Fruit fly (Drosophila melanogaster) whole organism, embryonic: ENCODE measurements around the gene CG5390.
A peak's percentile ranks its signal among the peaks of the same experiment; 100 is the strongest.

Source experiments
- Abd-B ChIP-seq: fragments of 200-800 bp; sonication (Bioruptor generic); optimal IDR thresholded peaks from 2 replicates; lab custom pipeline; 2018; ENCODE audit warnings: missing biosample characterization, mild to moderate bottlenecking, missing genetic modification characterization, moderate library complexity
- Aef1 ChIP-seq: fragments of 200-800 bp; sonication (Bioruptor generic); IDR thresholded peaks from 3 replicates; pipeline ENCODE4 v1.3.6; 2022; ENCODE audit warnings: missing biosample characterization, missing genetic modification characterization
- B-H2 ChIP-seq: fragments of 200-800 bp; sonication (Bioruptor generic); optimal IDR thresholded peaks from 2 replicates; lab custom pipeline; 2018; ENCODE audit warnings: missing biosample characterization, mild to moderate bottlenecking, missing genetic modification characterization
- Bdp1 ChIP-seq: fragments of 200-800 bp; sonication (Bioruptor generic); optimal IDR thresholded peaks from 3 replicates; lab custom pipeline; 2016; ENCODE audit warnings: missing biosample characterization, missing genetic modification characterization
- BtbVII ChIP-seq: fragments of 200-800 bp; sonication (Bioruptor generic); optimal IDR thresholded peaks from 3 replicates; lab custom pipeline; 2017; ENCODE audit warnings: missing biosample characterization, mild to moderate bottlenecking, missing genetic modification characterization
- CG10274 ChIP-seq: fragments of 200-800 bp; sonication (Bioruptor generic); optimal IDR thresholded peaks from 3 replicates; lab custom pipeline; 2017; ENCODE audit warnings: missing biosample characterization, mild to moderate bottlenecking, missing genetic modification characterization
- CG10543 ChIP-seq: fragments of 200-800 bp; sonication (Bioruptor generic); optimal IDR thresholded peaks from 3 replicates; lab custom pipeline; 2017; ENCODE audit warnings: missing biosample characterization, mild to moderate bottlenecking, missing genetic modification characterization, moderate library complexity
- CG10654 ChIP-seq: fragments of 200-800 bp; sonication (Bioruptor generic); optimal IDR thresholded peaks from 2 replicates; lab custom pipeline; 2016; ENCODE audit warnings: missing biosample characterization, missing genetic modification characterization
- CG13296 ChIP-seq: fragments of 200-800 bp; sonication (Bioruptor generic); optimal IDR thresholded peaks from 3 replicates; lab custom pipeline; 2018; ENCODE audit warnings: missing biosample characterization, mild to moderate bottlenecking, missing genetic modification characterization
- CG14441 ChIP-seq: fragments of 200-800 bp; sonication (Bioruptor generic); IDR thresholded peaks from 2 replicates; pipeline ENCODE4 v1.3.6; 2022; ENCODE audit warnings: missing biosample characterization, missing genetic modification characterization
- CG14965 ChIP-seq: fragments of 200-800 bp; sonication (Bioruptor generic); optimal IDR thresholded peaks from 2 replicates; lab custom pipeline; 2016; ENCODE audit warnings: missing biosample characterization, missing genetic modification characterization, borderline replicate concordance
- CG17568 ChIP-seq: fragments of 200-800 bp; sonication (Bioruptor generic); optimal IDR thresholded peaks from 2 replicates; lab custom pipeline; 2018; ENCODE audit warnings: missing biosample characterization, mild to moderate bottlenecking, missing genetic modification characterization, moderate library complexity
- CG17829 ChIP-seq: fragments of 200-800 bp; optimal IDR thresholded peaks from 2 replicates; lab custom pipeline; 2019; ENCODE audit warnings: missing biosample characterization, mild to moderate bottlenecking, missing genetic modification characterization, moderate library complexity
- CG18262 ChIP-seq: fragments of 200-800 bp; optimal IDR thresholded peaks from 3 replicates; lab custom pipeline; 2019; ENCODE audit warnings: missing biosample characterization, mild to moderate bottlenecking, missing genetic modification characterization, moderate library complexity
- CG3065 ChIP-seq: fragments of 200-800 bp; sonication (Bioruptor generic); optimal IDR thresholded peaks from 2 replicates; lab custom pipeline; 2016; ENCODE audit warnings: missing biosample characterization, missing genetic modification characterization
- CG3163 ChIP-seq: fragments of 200-800 bp; sonication (Bioruptor generic); optimal IDR thresholded peaks from 3 replicates; lab custom pipeline; 2016; ENCODE audit warnings: missing biosample characterization, missing genetic modification characterization
- CG32767 ChIP-seq: fragments of 200-800 bp; sonication (Bioruptor generic); IDR thresholded peaks from 2 replicates; pipeline ENCODE4 v1.3.6; 2022; ENCODE audit warnings: missing biosample characterization, missing genetic modification characterization
- CG33213 ChIP-seq: fragments of 200-800 bp; sonication (Bioruptor generic); optimal IDR thresholded peaks from 3 replicates; lab custom pipeline; 2016; ENCODE audit warnings: missing biosample characterization, missing genetic modification characterization
- CG4282 ChIP-seq: fragments of 200-800 bp; sonication (Bioruptor generic); optimal IDR thresholded peaks from 2 replicates; lab custom pipeline; 2016; ENCODE audit warnings: missing biosample characterization, missing genetic modification characterization
- CG4424 ChIP-seq: fragments of 200-800 bp; sonication (Bioruptor generic); optimal IDR thresholded peaks from 3 replicates; lab custom pipeline; 2016; ENCODE audit warnings: missing biosample characterization, missing genetic modification characterization
- CG6765 ChIP-seq: fragments of 200-800 bp; sonication (Bioruptor generic); optimal IDR thresholded peaks from 3 replicates; lab custom pipeline; 2017; ENCODE audit warnings: missing biosample characterization, mild to moderate bottlenecking, missing genetic modification characterization
- CG6854 ChIP-seq: fragments of 200-800 bp; sonication (Bioruptor generic); optimal IDR thresholded peaks from 3 replicates; lab custom pipeline; 2017; ENCODE audit warnings: missing biosample characterization, mild to moderate bottlenecking, missing genetic modification characterization
- Camta ChIP-seq: fragments of 200-800 bp; sonication (Bioruptor generic); optimal IDR thresholded peaks from 2 replicates; lab custom pipeline; 2016; ENCODE audit warnings: missing biosample characterization, missing genetic modification characterization
- Dbx ChIP-seq: fragments of 200-800 bp; sonication (Bioruptor generic); IDR thresholded peaks from 3 replicates; pipeline ENCODE4 v1.3.6; 2022; ENCODE audit warnings: missing biosample characterization, missing genetic modification characterization
- Dp ChIP-seq: fragments of 200-800 bp; sonication (Bioruptor generic); optimal IDR thresholded peaks from 2 replicates; lab custom pipeline; 2018; ENCODE audit warnings: missing biosample characterization, mild to moderate bottlenecking, missing genetic modification characterization, moderate library complexity
- Dref ChIP-seq: fragments of 200-800 bp; sonication (Bioruptor generic); IDR thresholded peaks from 2 replicates; pipeline ENCODE4 v1.3.6; 2022; ENCODE audit warnings: missing biosample characterization, missing genetic modification characterization
- Ets97D ChIP-seq: fragments of 200-800 bp; sonication (Bioruptor generic); optimal IDR thresholded peaks from 3 replicates; lab custom pipeline; 2016; ENCODE audit warnings: missing biosample characterization, missing genetic modification characterization
- HmgZ ChIP-seq: fragments of 200-800 bp; sonication (Bioruptor generic); optimal IDR thresholded peaks from 2 replicates; lab custom pipeline; 2018; ENCODE audit warnings: missing biosample characterization, mild to moderate bottlenecking, missing genetic modification characterization
- Hr78 ChIP-seq, 2 experiments: fragments of 200-800 bp in 1 of 2; fragments of >200 bp in 1 of 2; sonication (Bioruptor generic) in 1 of 2; optimal IDR thresholded peaks; 2 replicates each; lab custom pipeline; 2017 to 2019; ENCODE audit warnings: missing biosample characterization in 2 of 2, missing genetic modification characterization in 2 of 2, mild to moderate bottlenecking in 1 of 2, moderate library complexity in 1 of 2
- MESR4 ChIP-seq: fragments of 200-800 bp; sonication (Bioruptor generic); optimal IDR thresholded peaks from 2 replicates; lab custom pipeline; 2018; ENCODE audit warnings: missing biosample characterization, mild to moderate bottlenecking, missing genetic modification characterization, moderate library complexity
- ab ChIP-seq: fragments of 200-800 bp; sonication (Bioruptor generic); optimal IDR thresholded peaks from 2 replicates; lab custom pipeline; 2016; ENCODE audit warnings: missing biosample characterization, missing genetic modification characterization
- bigmax ChIP-seq: fragments of 200-800 bp; sonication (Bioruptor generic); optimal IDR thresholded peaks from 2 replicates; lab custom pipeline; 2018; ENCODE audit warnings: missing biosample characterization, mild to moderate bottlenecking, missing genetic modification characterization
- caup ChIP-seq: fragments of 200-800 bp; sonication (Bioruptor generic); optimal IDR thresholded peaks from 3 replicates; lab custom pipeline; 2017; ENCODE audit warnings: missing biosample characterization, mild to moderate bottlenecking, missing genetic modification characterization, moderate library complexity; ENCODE audit not compliant: severe bottlenecking
- cg ChIP-seq: fragments of 200-800 bp; sonication (Bioruptor generic); optimal IDR thresholded peaks from 3 replicates; lab custom pipeline; 2019; ENCODE audit warnings: missing biosample characterization, mild to moderate bottlenecking, missing genetic modification characterization, moderate library complexity
- dmrt99B ChIP-seq: fragments of 200-800 bp; sonication (Bioruptor generic); optimal IDR thresholded peaks from 2 replicates; lab custom pipeline; 2018; ENCODE audit warnings: missing biosample characterization, mild to moderate bottlenecking, missing genetic modification characterization, moderate library complexity
- emc ChIP-seq: fragments of 200-800 bp; sonication (Bioruptor generic); optimal IDR thresholded peaks from 2 replicates; lab custom pipeline; 2016; ENCODE audit warnings: missing biosample characterization, missing genetic modification characterization
- fd64A ChIP-seq: fragments of 200-800 bp; sonication (Bioruptor generic); optimal IDR thresholded peaks from 3 replicates; lab custom pipeline; 2018; ENCODE audit warnings: missing biosample characterization, mild to moderate bottlenecking, missing genetic modification characterization
- gro ChIP-seq: fragments of 200-800 bp; sonication (Bioruptor generic); optimal IDR thresholded peaks from 2 replicates; lab custom pipeline; 2016; ENCODE audit warnings: missing biosample characterization, missing genetic modification characterization
- hkb ChIP-seq, 2 experiments: fragments of 200-800 bp in 1 of 2; fragments of >200 bp in 1 of 2; sonication (Bioruptor generic) in 1 of 2; IDR thresholded peaks in 1 of 2; optimal IDR thresholded peaks in 1 of 2; 2 replicates each; pipeline versions ENCODE4 v1.3.6 to Lab custom; 2017 to 2022; ENCODE audit warnings: missing biosample characterization in 1 of 2, missing genetic modification characterization in 1 of 2
- kni ChIP-seq: fragments of 200-800 bp; sonication (Bioruptor generic); optimal IDR thresholded peaks from 3 replicates; lab custom pipeline; 2017; ENCODE audit warnings: mild to moderate bottlenecking, missing biosample characterization, missing genetic modification reagents, missing genetic modification characterization
- lab ChIP-seq: fragments of 200-800 bp; sonication (Bioruptor generic); optimal IDR thresholded peaks from 3 replicates; lab custom pipeline; 2017; ENCODE audit warnings: missing biosample characterization, missing genetic modification characterization, mild to moderate bottlenecking, moderate library complexity, missing genetic modification reagents
- maf-S ChIP-seq: fragments of 200-800 bp; sonication (Bioruptor generic); optimal IDR thresholded peaks from 2 replicates; lab custom pipeline; 2016; ENCODE audit warnings: missing biosample characterization, missing genetic modification characterization
- nom ChIP-seq: fragments of 200-800 bp; sonication (Bioruptor generic); optimal IDR thresholded peaks from 2 replicates; lab custom pipeline; 2017; ENCODE audit warnings: missing biosample characterization, missing genetic modification characterization, mild to moderate bottlenecking, moderate library complexity, missing genetic modification reagents
- org-1 ChIP-seq: fragments of 200-800 bp; sonication (Bioruptor generic); optimal IDR thresholded peaks from 2 replicates; lab custom pipeline; 2017; ENCODE audit warnings: missing biosample characterization, missing genetic modification characterization
- pho ChIP-seq: fragments of 200-800 bp; sonication (Bioruptor generic); optimal IDR thresholded peaks from 2 replicates; lab custom pipeline; 2016; ENCODE audit warnings: missing biosample characterization, missing genetic modification characterization
- so ChIP-seq: fragments of 200-800 bp; sonication (Bioruptor generic); IDR thresholded peaks from 3 replicates; pipeline ENCODE4 v1.3.6; 2022; ENCODE audit warnings: missing biosample characterization, missing genetic modification characterization
- ttk ChIP-seq: fragments of 200-800 bp; sonication (Bioruptor generic); IDR thresholded peaks from 2 replicates; pipeline ENCODE4 v2.1.2; 2022; ENCODE audit warnings: missing biosample characterization, missing genetic modification characterization
- unc-4 ChIP-seq: fragments of 200-800 bp; sonication (Bioruptor generic); IDR thresholded peaks from 2 replicates; pipeline ENCODE4 v1.3.6; 2022; ENCODE audit warnings: missing biosample characterization, missing genetic modification characterization; ENCODE audit not compliant: partially characterized antibody
- vvl ChIP-seq: fragments of 200-800 bp; sonication (Bioruptor generic); IDR thresholded peaks from 2 replicates; pipeline ENCODE4 v1.3.6; 2022; ENCODE audit warnings: missing biosample characterization, missing genetic modification characterization
- zen2 ChIP-seq: fragments of 200-800 bp; sonication (Bioruptor generic); IDR thresholded peaks from 3 replicates; pipeline ENCODE4 v1.3.6; 2022; ENCODE audit warnings: missing biosample characterization, missing genetic modification characterization; ENCODE audit not compliant: partially characterized antibody

Gene CG5390

DNA sequence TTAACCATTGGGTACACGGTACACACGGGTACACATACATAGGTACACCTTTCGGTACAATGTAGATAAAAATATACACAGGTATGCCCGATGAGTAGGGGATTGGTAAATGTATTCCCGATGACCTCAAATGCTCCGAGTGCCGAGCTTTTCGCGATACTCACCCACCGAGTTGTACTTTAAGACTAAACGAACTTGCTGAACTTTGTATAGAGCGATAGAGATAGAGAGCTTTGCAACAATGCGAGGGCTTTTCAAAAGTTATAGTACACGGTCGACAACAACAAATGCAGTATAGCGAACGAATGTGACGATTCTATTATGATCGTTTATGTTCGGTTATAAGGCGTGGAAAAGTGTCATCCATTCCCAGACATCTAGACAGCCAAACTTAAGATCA, 15.2 kb upstream of the CG5390 start:
- TF ChIP-seq CG10543 (peak; percentile 40), CG17568 (no peak), fd64A (GFP tag; lab: Kevin White, UChicago) (no peak), CG17829 (tag; lab: Kevin White, UChicago) (no peak), org-1 (GFP tag; lab: Kevin White, UChicago) (no peak), Dbx (GFP tag; lab: Robert Waterston, UW) (peak; percentile 28; the same call in 1 of the 3 replicates), gro (GFP tag; lab: Kevin White, UChicago) (peak; percentile 11), BtbVII (peak; percentile 59), CG4282 (GFP tag; lab: Kevin White, UChicago) (no peak), B-H2 (GFP tag; lab: Kevin White, UChicago) (no peak), Bdp1 (GFP tag; lab: Kevin White, UChicago) (no peak), Ets97D (GFP tag; lab: Kevin White, UChicago) (no peak), unc-4 (GFP tag; lab: Robert Waterston, UW) (no peak), ab (GFP tag; lab: Kevin White, UChicago) (no peak), CG18262 (tag; lab: Kevin White, UChicago) (no peak), CG4424 (GFP tag; lab: Kevin White, UChicago) (no peak), pho (peak; percentile 24), caup (GFP tag; lab: Kevin White, UChicago) (peak; percentile 36), Camta (GFP tag; lab: Kevin White, UChicago) (no peak), CG32767 (GFP tag; lab: Robert Waterston, UW) (0 out of 2 replicates have a peak, but pooled peaks have one; percentile 19), dmrt99B (tag; lab: Kevin White, UChicago) (no peak), emc (GFP tag; lab: Kevin White, UChicago) (no peak), CG10274 (GFP tag; lab: Kevin White, UChicago) (peak; percentile 91), Dref (no peak), CG33213 (GFP tag; lab: Kevin White, UChicago) (no peak), maf-S (GFP tag; lab: Kevin White, UChicago) (no peak), Hr78 (GFP tag; optimal IDR thresholded peaks at IDR 0.05; lab: Kevin White, UChicago) (peak in 1 of 2 experiments; percentile 97), CG14965 (GFP tag; lab: Kevin White, UChicago) (no peak), Aef1 (GFP tag; lab: Robert Waterston, UW) (peak; percentile 60; the same call in 2 of the 3 replicates), lab (GFP tag; lab: Kevin White, UChicago) (no peak), CG6765 (GFP tag; lab: Kevin White, UChicago) (no peak), nom (GFP tag; lab: Kevin White, UChicago) (peak; percentile 69), kni (GFP tag; lab: Kevin White, UChicago) (no peak), Abd-B (GFP tag; lab: Kevin White, UChicago) (no peak), cg (GFP tag; lab: Kevin White, UChicago) (peak; percentile 36), HmgZ (peak; percentile 23), CG3065 (GFP tag; lab: Kevin White, UChicago) (no peak), CG10654 (GFP tag; lab: Kevin White, UChicago) (no peak), hkb (optimal IDR thresholded peaks at IDR 0.05; lab: Kevin White, UChicago) (no peak), hkb (GFP tag; IDR thresholded peaks at IDR 0.05; lab: Robert Waterston, UW) (peak; percentile 30; the same call in 1 of the 2 replicates), Dp (GFP tag; lab: Kevin White, UChicago) (peak; percentile 19), MESR4 (GFP tag; lab: Kevin White, UChicago) (peak; percentile 7), CG14441 (no peak; the same call in 1 of the 2 replicates), ttk (GFP tag; lab: Robert Waterston, UW) (no peak), so (GFP tag; lab: Robert Waterston, UW) (peak; percentile 58; the same call in 1 of the 3 replicates), CG6854 (GFP tag; lab: Kevin White, UChicago) (peak; percentile 8), vvl (GFP tag; lab: Robert Waterston, UW) (peak; percentile 23; the same call in 1 of the 2 replicates), zen2 (GFP tag; lab: Robert Waterston, UW) (no peak), bigmax (peak; percentile 25), CG13296 (GFP tag; lab: Kevin White, UChicago) (peak; percentile 48), CG3163 (GFP tag; lab: Kevin White, UChicago) (peak; percentile 15)
